Worm (Caenorhabditis elegans): ENCODE results near the gene cyb-1.

ce11 chrIV:10737011-10737553 is 2.1 kb downstream of the cyb-1 start, which contains the start of gene grl-21:
- TF ChIP-seq nhr-28 (tag; optimal IDR thresholded peaks at IDR 0.05) (no peak), tbx-8 (GFP tag; optimal IDR thresholded peaks at IDR 0.05) (no peak), nhr-237 (tag; optimal IDR thresholded peaks at IDR 0.05) (no peak), ztf-11 (tag; optimal IDR thresholded peaks at IDR 0.05) (no peak), unc-62 (GFP tag; optimal IDR thresholded peaks at IDR 0.05) (no peak), elt-1 (tag; optimal IDR thresholded peaks at IDR 0.05; ENCODE audit: borderline replicate concordance, insufficient read depth) (no peak), mab-5 (tag; optimal IDR thresholded peaks at IDR 0.05) (no peak), lin-13 (tag; optimal IDR thresholded peaks at IDR 0.05) (no peak)

Data from whole organism, mixed stage, embryonic.